Worm (Caenorhabditis elegans): ENCODE measurements around the gene prp-3.

ce11 chrIII:10462935-10463548 lies 35.3 kb upstream of the prp-3 start:
- no peak for TF ChIP-seq him-1 (tag; optimal IDR thresholded peaks at IDR 0.05)
- TF ChIP-seq dao-5 (tag; optimal IDR thresholded peaks at IDR 0.05), result no peak
- TF ChIP-seq W03F9.2 (tag; optimal IDR thresholded peaks at IDR 0.05), result no peak

Data from whole organism, L4/young adult.